Fruit fly (Drosophila melanogaster): ENCODE results near the gene Wdr37.

The Wdr37 gene

DNA sequence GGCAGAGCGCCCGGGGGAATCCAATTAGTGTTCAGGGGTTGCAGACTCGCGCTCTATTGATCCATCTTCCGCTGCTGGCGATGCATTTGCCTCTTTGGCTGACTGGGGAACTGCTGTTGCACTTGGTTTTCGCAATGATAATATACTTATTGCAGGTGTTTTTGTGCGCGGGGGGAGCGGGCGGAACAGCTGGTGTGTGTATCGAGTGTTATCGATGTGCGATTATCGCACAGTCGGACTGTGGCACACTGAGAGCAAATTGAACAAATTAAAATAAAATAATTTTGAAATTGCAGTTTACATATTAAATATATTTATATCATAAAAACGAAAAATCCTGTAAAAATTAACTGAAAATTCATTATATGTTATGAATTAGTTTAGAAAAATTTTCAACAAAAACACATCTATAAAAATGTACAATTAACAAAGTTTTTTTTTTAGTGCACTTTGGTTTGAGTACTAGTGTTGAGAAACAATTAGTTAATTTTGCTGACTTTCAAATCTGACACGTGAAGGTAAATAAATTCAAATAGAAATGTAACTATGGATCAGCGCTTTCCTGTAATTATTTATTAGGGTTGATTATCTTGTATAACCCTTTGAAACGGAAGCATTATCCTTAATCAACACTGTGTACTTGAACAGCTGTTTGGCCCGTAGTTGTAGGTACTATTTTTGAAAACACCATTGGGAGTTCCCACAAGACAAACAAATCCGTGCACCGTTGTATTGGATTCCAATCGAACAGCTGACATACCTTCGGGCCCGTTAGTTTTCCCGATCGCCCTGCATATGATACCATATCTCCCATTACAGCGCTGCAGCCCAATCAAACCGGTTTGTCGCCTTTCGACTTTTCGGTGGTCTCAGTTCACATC is at the start of gene Wdr37, which contains the start of gene koko (continued):
- TF ChIP-seq ewg (GFP tag; optimal IDR thresholded peaks at IDR 0.05), result peak; percentile 88
- TF ChIP-seq dimm (GFP tag; IDR thresholded peaks at IDR 0.05), result peak; percentile 95
- peak; percentile 99 for TF ChIP-seq Dbx (GFP tag; IDR thresholded peaks at IDR 0.05)
- peak; percentile 98 for TF ChIP-seq CG14014 (GFP tag; IDR thresholded peaks at IDR 0.05)
- TF ChIP-seq Mrtf (GFP tag; IDR thresholded peaks at IDR 0.05), result peak; percentile 94
- TF ChIP-seq wor (GFP tag; IDR thresholded peaks at IDR 0.05), result peak; percentile 97
- peak; percentile 52 for TF ChIP-seq NC2α (GFP tag; optimal IDR thresholded peaks at IDR 0.05)
- peak; percentile 70 for TF ChIP-seq CHES-1-like (GFP tag; optimal IDR thresholded peaks at IDR 0.05)
- peak; percentile 50; the same call in 1 of the 2 replicates for TF ChIP-seq Dip2 (GFP tag; IDR thresholded peaks at IDR 0.05)
- TF ChIP-seq gro (GFP tag; optimal IDR thresholded peaks at IDR 0.05), result peak; percentile 49
- peak; percentile 98 for TF ChIP-seq CG13424 (tag; optimal IDR thresholded peaks at IDR 0.05)
- peak; percentile 90 for TF ChIP-seq run (tag; optimal IDR thresholded peaks at IDR 0.05)
- TF ChIP-seq lbe (GFP tag; optimal IDR thresholded peaks at IDR 0.05), result peak; percentile 85
- TF ChIP-seq Eip74EF (GFP tag; optimal IDR thresholded peaks at IDR 0.05), result peak in 1 of 2 experiments; percentile 95
- TF ChIP-seq gce (GFP tag; IDR thresholded peaks at IDR 0.05), result peak; percentile 95
- no peak for TF ChIP-seq HLHmδ (GFP tag; optimal IDR thresholded peaks at IDR 0.05)
- peak; percentile 97 for TF ChIP-seq grau (tag; optimal IDR thresholded peaks at IDR 0.05)
- TF ChIP-seq CG4328 (GFP tag; optimal IDR thresholded peaks at IDR 0.05), result peak; percentile 90
- peak; percentile 94 for TF ChIP-seq CG43689 (GFP tag; IDR thresholded peaks at IDR 0.05)
- peak; percentile 90 for TF ChIP-seq CG2116 (GFP tag; optimal IDR thresholded peaks at IDR 0.05)
- peak; percentile 99 for TF ChIP-seq CG31441 (GFP tag; IDR thresholded peaks at IDR 0.05)
- TF ChIP-seq exex (tag; optimal IDR thresholded peaks at IDR 0.05), result peak; percentile 85
- TF ChIP-seq bab2 (GFP tag; optimal IDR thresholded peaks at IDR 0.05), result peak; percentile 75
- peak; percentile 27 for TF ChIP-seq kni (GFP tag; optimal IDR thresholded peaks at IDR 0.05)
- TF ChIP-seq CG17361 (GFP tag; IDR thresholded peaks at IDR 0.05), result peak; percentile 100
- no peak for TF ChIP-seq eve (GFP tag; optimal IDR thresholded peaks at IDR 0.05)
- TF ChIP-seq da (GFP tag; optimal IDR thresholded peaks at IDR 0.05), result no peak
- TF ChIP-seq gsb-n (tag; optimal IDR thresholded peaks at IDR 0.05), result peak; percentile 99
- TF ChIP-seq CG1602 (GFP tag; optimal IDR thresholded peaks at IDR 0.05), result peak; percentile 98
- peak; percentile 57 for TF ChIP-seq pros (GFP tag; optimal IDR thresholded peaks at IDR 0.05)
- peak; percentile 89 for TF ChIP-seq nom (GFP tag; optimal IDR thresholded peaks at IDR 0.05)
- TF ChIP-seq Abd-B (GFP tag; optimal IDR thresholded peaks at IDR 0.05), result peak; percentile 98
- peak; percentile 71 to 90 for TF ChIP-seq crp (GFP tag; optimal IDR thresholded peaks at IDR 0.05)
- no peak for TF ChIP-seq D (optimal IDR thresholded peaks at IDR 0.05)
- peak; percentile 94 for TF ChIP-seq D (GFP tag; optimal IDR thresholded peaks at IDR 0.05)
- peak; percentile 98 for TF ChIP-seq ranshi (GFP tag; IDR thresholded peaks at IDR 0.05)
- TF ChIP-seq gcm (GFP tag; optimal IDR thresholded peaks at IDR 0.05), result peak; percentile 98
- TF ChIP-seq Bgb (GFP tag; IDR thresholded peaks at IDR 0.05; ENCODE audit: partially characterized antibody), result 0 out of 2 replicates have a peak, but pooled peaks have one; percentile 7
- TF ChIP-seq fd96Cb (tag; optimal IDR thresholded peaks at IDR 0.05), result peak; percentile 77
- TF ChIP-seq abd-A (tag; optimal IDR thresholded peaks at IDR 0.05), result peak; percentile 83
- peak; percentile 86 for TF ChIP-seq CG8281 (tag; optimal IDR thresholded peaks at IDR 0.05)
- peak; percentile 98 for TF ChIP-seq CG34422 (GFP tag; IDR thresholded peaks at IDR 0.05)
- peak; percentile 92 for TF ChIP-seq CG6765 (GFP tag; optimal IDR thresholded peaks at IDR 0.05)
- peak; percentile 63 for TF ChIP-seq tup (GFP tag; optimal IDR thresholded peaks at IDR 0.05)
- peak; percentile 95 for TF ChIP-seq CG14050 (GFP tag; IDR thresholded peaks at IDR 0.05)
- TF ChIP-seq Gsc (GFP tag; IDR thresholded peaks at IDR 0.05), result peak; percentile 90
- peak; percentile 89 for TF ChIP-seq onecut (GFP tag; IDR thresholded peaks at IDR 0.05)
- TF ChIP-seq CG5180 (GFP tag; optimal IDR thresholded peaks at IDR 0.05), result peak; percentile 52
